Fruit fly (Drosophila melanogaster): ENCODE measurements around the gene eater.

eater gene

dm6 chr3R:27067362-27067761 lies 32.1 kb downstream of the eater start (continued):
- TF ChIP-seq fd102C (GFP tag; optimal IDR thresholded peaks at IDR 0.05) (no peak), GATAe (GFP tag; conservative IDR thresholded peaks at IDR 0.05) (no peak), CG17385 (GFP tag; optimal IDR thresholded peaks at IDR 0.05) (peak; percentile 7), Blimp-1 (GFP tag; optimal IDR thresholded peaks at IDR 0.05) (peak; percentile 25), tna (GFP tag; IDR thresholded peaks at IDR 0.05; ENCODE audit: partially characterized antibody) (no peak), lab (GFP tag; optimal IDR thresholded peaks at IDR 0.05) (peak; percentile 73), CG5245 (GFP tag; optimal IDR thresholded peaks at IDR 0.05) (no peak), CG15514 (GFP tag; optimal IDR thresholded peaks at IDR 0.05) (peak; percentile 33), tio (GFP tag; optimal IDR thresholded peaks at IDR 0.05) (no peak), Med (GFP tag) (peak; percentile 23), phol (tag; optimal IDR thresholded peaks at IDR 0.05) (no peak), CG5180 (GFP tag; optimal IDR thresholded peaks at IDR 0.05) (no peak), Hmr (GFP tag; optimal IDR thresholded peaks at IDR 0.05) (peak; percentile 50), Mrtf (GFP tag; IDR thresholded peaks at IDR 0.05) (no peak), row (GFP tag; IDR thresholded peaks at IDR 0.05) (no peak), Camta (GFP tag; optimal IDR thresholded peaks at IDR 0.05) (no peak), p53 (GFP tag; optimal IDR thresholded peaks at IDR 0.05) (no peak), chif (GFP tag; optimal IDR thresholded peaks at IDR 0.05) (no peak), CG16863 (GFP tag; optimal IDR thresholded peaks at IDR 0.05) (no peak), CG7786 (GFP tag; optimal IDR thresholded peaks at IDR 0.05) (no peak), CG34224 (GFP tag; IDR thresholded peaks at IDR 0.05; ENCODE audit: partially characterized antibody) (no peak), Gsc (GFP tag; IDR thresholded peaks at IDR 0.05) (no peak), CG17361 (GFP tag; IDR thresholded peaks at IDR 0.05) (no peak), CG4282 (GFP tag; optimal IDR thresholded peaks at IDR 0.05) (no peak), ewg (GFP tag; optimal IDR thresholded peaks at IDR 0.05) (peak; percentile 54), CG32772 (GFP tag; IDR thresholded peaks at IDR 0.05) (no peak), CG18764 (GFP tag; optimal IDR thresholded peaks at IDR 0.05) (no peak), CG7928 (GFP tag; optimal IDR thresholded peaks at IDR 0.05) (no peak), Sin3A (optimal IDR thresholded peaks at IDR 0.05) (no peak), Asciz (GFP tag; optimal IDR thresholded peaks at IDR 0.05) (peak; percentile 39), sens (GFP tag) (peak; percentile 85), YL-1 (GFP tag; optimal IDR thresholded peaks at IDR 0.05) (no peak), pan (optimal IDR thresholded peaks at IDR 0.05) (no peak), pan (GFP tag; optimal IDR thresholded peaks at IDR 0.05 in 1 of 2, IDR thresholded peaks at IDR 0.05 in 1 of 2) (no peak), Deaf1 (tag; optimal IDR thresholded peaks at IDR 0.05) (no peak), CG7987 (GFP tag; optimal IDR thresholded peaks at IDR 0.05) (no peak), CG7556 (GFP tag; optimal IDR thresholded peaks at IDR 0.05) (no peak), stwl (tag; optimal IDR thresholded peaks at IDR 0.05) (no peak), ATbp (GFP tag; optimal IDR thresholded peaks at IDR 0.05) (peak; percentile 55), CG9215 (GFP tag; IDR thresholded peaks at IDR 0.05) (no peak), bcd (GFP tag; optimal IDR thresholded peaks at IDR 0.05) (no peak), sug (tag; optimal IDR thresholded peaks at IDR 0.05) (no peak), ham (GFP tag; IDR thresholded peaks at IDR 0.05) (no peak), CG2199 (GFP tag; IDR thresholded peaks at IDR 0.05) (no peak), gro (GFP tag; optimal IDR thresholded peaks at IDR 0.05) (no peak), otp (GFP tag; IDR thresholded peaks at IDR 0.05) (no peak), CG2875 (GFP tag; optimal IDR thresholded peaks at IDR 0.05) (no peak), CG14710 (tag; optimal IDR thresholded peaks at IDR 0.05) (no peak), ranshi (GFP tag; IDR thresholded peaks at IDR 0.05) (no peak), CG1647 (GFP tag; optimal IDR thresholded peaks at IDR 0.05) (no peak), NC2α (GFP tag; optimal IDR thresholded peaks at IDR 0.05) (no peak), fd64A (GFP tag; optimal IDR thresholded peaks at IDR 0.05) (peak; percentile 50)
